Fruit fly (Drosophila melanogaster): Measurements from ENCODE around the gene ChAT.

ChAT gene

dm6 chr3R:18739978-18740954, 35.0 kb downstream of the ChAT start (continued):
- TF ChIP-seq Stat92E (GFP tag; optimal IDR thresholded peaks at IDR 0.05) (peak in 1 of 3 experiments; percentile 32), CG1603 (tag; optimal IDR thresholded peaks at IDR 0.05) (peak; percentile 33), CG11398 (GFP tag; optimal IDR thresholded peaks at IDR 0.05) (no peak), en (GFP tag; optimal IDR thresholded peaks at IDR 0.05) (no peak), CG13894 (tag; optimal IDR thresholded peaks at IDR 0.05) (no peak), CG15696 (tag; optimal IDR thresholded peaks at IDR 0.05) (no peak), CG31224 (GFP tag; IDR thresholded peaks at IDR 0.05) (no peak), fu2 (GFP tag; optimal IDR thresholded peaks at IDR 0.05) (no peak), Dek (tag; optimal IDR thresholded peaks at IDR 0.05) (no peak), sob (GFP tag; IDR thresholded peaks at IDR 0.05) (no peak), psq (GFP tag; optimal IDR thresholded peaks at IDR 0.05) (no peak), nau (GFP tag; optimal IDR thresholded peaks at IDR 0.05) (no peak), disco-r (GFP tag; optimal IDR thresholded peaks at IDR 0.05) (no peak), CG9797 (GFP tag; optimal IDR thresholded peaks at IDR 0.05) (no peak), CG11504 (tag; optimal IDR thresholded peaks at IDR 0.05) (no peak), CG1602 (GFP tag; optimal IDR thresholded peaks at IDR 0.05) (no peak), CG16863 (GFP tag; optimal IDR thresholded peaks at IDR 0.05) (no peak), CG2678 (tag; optimal IDR thresholded peaks at IDR 0.05) (peak; percentile 26), Asciz (GFP tag; optimal IDR thresholded peaks at IDR 0.05) (no peak), BEAF-32 (GFP tag; optimal IDR thresholded peaks at IDR 0.05) (peak; percentile 0), btn (GFP tag; optimal IDR thresholded peaks at IDR 0.05) (no peak), pros (GFP tag; optimal IDR thresholded peaks at IDR 0.05) (peak; percentile 27), CG34224 (GFP tag; IDR thresholded peaks at IDR 0.05; ENCODE audit: partially characterized antibody) (0 out of 3 replicates have a peak, but pooled peaks have one; percentile 55), MESR4 (GFP tag; optimal IDR thresholded peaks at IDR 0.05) (no peak), Atf-2 (GFP tag; optimal IDR thresholded peaks at IDR 0.05) (no peak)

- TF ChIP-seq Atf-2 (GFP tag; optimal IDR thresholded peaks at IDR 0.05), result peak; percentile 75
- peak; percentile 4 for TF ChIP-seq HmgD (GFP tag; optimal IDR thresholded peaks at IDR 0.05)
- no peak for TF ChIP-seq Hey (tag; optimal IDR thresholded peaks at IDR 0.05)
- TF ChIP-seq CG17612 (GFP tag; IDR thresholded peaks at IDR 0.05), result peak; percentile 93
- TF ChIP-seq Dref (GFP tag; IDR thresholded peaks at IDR 0.05), result peak; percentile 41
- peak; percentile 96 for TF ChIP-seq Hmr (GFP tag; optimal IDR thresholded peaks at IDR 0.05)
- TF ChIP-seq sens-2 (GFP tag; IDR thresholded peaks at IDR 0.05), result peak; percentile 90
- TF ChIP-seq hb (GFP tag; IDR thresholded peaks at IDR 0.05; ENCODE audit: partially characterized antibody), result no peak
- peak; percentile 97 for TF ChIP-seq lmd (GFP tag; IDR thresholded peaks at IDR 0.05)
- TF ChIP-seq CTCF (GFP tag; optimal IDR thresholded peaks at IDR 0.05), result peak; percentile 64
- peak; percentile 87 for TF ChIP-seq abd-A (tag; optimal IDR thresholded peaks at IDR 0.05)
- peak; percentile 98 for TF ChIP-seq row (GFP tag; IDR thresholded peaks at IDR 0.05)
- TF ChIP-seq CG34224 (GFP tag; IDR thresholded peaks at IDR 0.05; ENCODE audit: partially characterized antibody), result no peak
- peak; percentile 93 for TF ChIP-seq Vsx1 (GFP tag; optimal IDR thresholded peaks at IDR 0.05)
- TF ChIP-seq sug (tag; optimal IDR thresholded peaks at IDR 0.05), result peak; percentile 90
- TF ChIP-seq twi (tag; optimal IDR thresholded peaks at IDR 0.05), result peak; percentile 92
- TF ChIP-seq vvl (GFP tag; IDR thresholded peaks at IDR 0.05), result peak; percentile 98
- TF ChIP-seq tin (GFP tag; optimal IDR thresholded peaks at IDR 0.05), result peak; percentile 96
- peak; percentile 97 for TF ChIP-seq CG30403 (GFP tag; optimal IDR thresholded peaks at IDR 0.05)
- peak; percentile 96 for TF ChIP-seq Sox102F (GFP tag; optimal IDR thresholded peaks at IDR 0.05)
- peak; percentile 94 for TF ChIP-seq CG8388 (GFP tag; optimal IDR thresholded peaks at IDR 0.05)
- peak; percentile 90 for TF ChIP-seq CG10274 (GFP tag; optimal IDR thresholded peaks at IDR 0.05)
- TF ChIP-seq seq (GFP tag; IDR thresholded peaks at IDR 0.05), result peak; percentile 95
- peak; percentile 93 for TF ChIP-seq Taf1 (GFP tag; IDR thresholded peaks at IDR 0.05)
Observed at dm6 chr3R:18741027-18741843, 35.9 kb downstream of the ChAT start.

Data from whole organism, embryonic.